Fruit fly (Drosophila melanogaster) whole organism, embryonic: ENCODE results near the gene caup.

ENCODE experiments used
- Aef1 ChIP-seq: fragments of 200-800 bp; sonication (Bioruptor generic); IDR thresholded peaks from 3 replicates; pipeline ENCODE4 v1.3.6; 2022; ENCODE audit warnings: missing biosample characterization, missing genetic modification characterization
- Awh ChIP-seq: fragments of 200-800 bp; sonication (Bioruptor generic); IDR thresholded peaks from 2 replicates; pipeline ENCODE4, ENCODE4 v1.3.6; 2022; ENCODE audit warnings: missing biosample characterization, missing genetic modification characterization
- B-H2 ChIP-seq: fragments of 200-800 bp; sonication (Bioruptor generic); optimal IDR thresholded peaks from 2 replicates; lab custom pipeline; 2018; ENCODE audit warnings: missing biosample characterization, mild to moderate bottlenecking, missing genetic modification characterization
- CG11456 ChIP-seq: fragments of 200-800 bp; sonication (Bioruptor generic); IDR thresholded peaks from 3 replicates; pipeline ENCODE4 v1.3.6; 2022; ENCODE audit warnings: missing biosample characterization, missing genetic modification characterization
- CG12104 ChIP-seq: fragments of 200-800 bp; sonication (Bioruptor generic); optimal IDR thresholded peaks from 3 replicates; lab custom pipeline; 2016; ENCODE audit warnings: missing biosample characterization, missing genetic modification characterization
- CG13424 ChIP-seq: fragments of 200-800 bp; sonication (Bioruptor generic); optimal IDR thresholded peaks from 2 replicates; lab custom pipeline; 2019; ENCODE audit warnings: missing biosample characterization, mild to moderate bottlenecking, missing genetic modification characterization, moderate library complexity
- CG15269 ChIP-seq: fragments of 200-800 bp; sonication (Bioruptor generic); optimal IDR thresholded peaks from 2 replicates; lab custom pipeline; 2018; ENCODE audit warnings: missing biosample characterization, mild to moderate bottlenecking, missing genetic modification characterization, moderate library complexity
- CG1602 ChIP-seq: fragments of 200-800 bp; sonication (Bioruptor generic); optimal IDR thresholded peaks from 3 replicates; lab custom pipeline; 2016; ENCODE audit warnings: missing biosample characterization, missing genetic modification characterization
- CG18011 ChIP-seq: fragments of 200-800 bp; sonication (Bioruptor generic); optimal IDR thresholded peaks from 2 replicates; lab custom pipeline; 2017; ENCODE audit warnings: missing biosample characterization, missing genetic modification characterization, mild to moderate bottlenecking, moderate library complexity, missing genotype
- CG18262 ChIP-seq: fragments of 200-800 bp; optimal IDR thresholded peaks from 3 replicates; lab custom pipeline; 2019; ENCODE audit warnings: missing biosample characterization, mild to moderate bottlenecking, missing genetic modification characterization, moderate library complexity
- CG4424 ChIP-seq: fragments of 200-800 bp; sonication (Bioruptor generic); optimal IDR thresholded peaks from 3 replicates; lab custom pipeline; 2016; ENCODE audit warnings: missing biosample characterization, missing genetic modification characterization
- CG4854 ChIP-seq: fragments of 200-800 bp; sonication (Bioruptor generic); optimal IDR thresholded peaks from 2 replicates; lab custom pipeline; 2016; ENCODE audit warnings: missing biosample characterization, missing genetic modification characterization, inconsistent platforms
- CG6854 ChIP-seq: fragments of 200-800 bp; sonication (Bioruptor generic); optimal IDR thresholded peaks from 3 replicates; lab custom pipeline; 2017; ENCODE audit warnings: missing biosample characterization, mild to moderate bottlenecking, missing genetic modification characterization
- CG9437 ChIP-seq: fragments of 200-800 bp; sonication (Bioruptor generic); optimal IDR thresholded peaks from 2 replicates; lab custom pipeline; 2018; ENCODE audit warnings: missing biosample characterization, mild to moderate bottlenecking, missing genetic modification characterization
- Camta ChIP-seq: fragments of 200-800 bp; sonication (Bioruptor generic); optimal IDR thresholded peaks from 2 replicates; lab custom pipeline; 2016; ENCODE audit warnings: missing biosample characterization, missing genetic modification characterization
- CrebB ChIP-seq: fragments of 200-800 bp; sonication (Bioruptor generic); optimal IDR thresholded peaks from 3 replicates; lab custom pipeline; 2018; ENCODE audit warnings: missing biosample characterization, mild to moderate bottlenecking, missing genetic modification characterization
- Elba2 ChIP-seq: fragments of 200-800 bp; sonication (Bioruptor generic); optimal IDR thresholded peaks from 3 replicates; lab custom pipeline; 2016; ENCODE audit warnings: missing biosample characterization, missing genetic modification characterization
- Hand ChIP-seq: fragments of 200-800 bp; sonication (Bioruptor generic); optimal IDR thresholded peaks from 2 replicates; lab custom pipeline; 2017; ENCODE audit warnings: mild to moderate bottlenecking, missing biosample characterization, missing genetic modification reagents, missing genetic modification characterization
- Hsf ChIP-seq: fragments of 200-800 bp; sonication (Bioruptor generic); optimal IDR thresholded peaks from 3 replicates; lab custom pipeline; 2016; ENCODE audit warnings: missing biosample characterization, missing genetic modification characterization
- Nf-YC ChIP-seq: fragments of 200-800 bp; optimal IDR thresholded peaks from 3 replicates; lab custom pipeline; 2019; ENCODE audit warnings: missing biosample characterization, mild to moderate bottlenecking, missing genetic modification characterization, moderate library complexity
- Oaz ChIP-seq: fragments of 200-800 bp; sonication (Bioruptor generic); IDR thresholded peaks from 2 replicates; pipeline ENCODE4 v1.3.6; 2022; ENCODE audit warnings: missing biosample characterization, missing genetic modification characterization
- Oli ChIP-seq: fragments of 200-800 bp; sonication (Bioruptor generic); optimal IDR thresholded peaks from 2 replicates; lab custom pipeline; 2018; ENCODE audit warnings: missing biosample characterization, mild to moderate bottlenecking, missing genetic modification characterization, moderate library complexity
- Side ChIP-seq: fragments of 200-800 bp; sonication (Bioruptor generic); optimal IDR thresholded peaks from 2 replicates; lab custom pipeline; 2016; ENCODE audit warnings: missing biosample characterization, missing genetic modification characterization
- Stat92E ChIP-seq, 3 experiments: fragments of >200 bp in 2 of 3; fragments of 200-800 bp in 1 of 3; sonication (Bioruptor generic) in 1 of 3; optimal IDR thresholded peaks; 2 replicates each; lab custom pipeline; 2017 to 2019; ENCODE audit warnings: missing biosample characterization in 3 of 3, missing genetic modification characterization in 3 of 3, mild to moderate bottlenecking in 1 of 3, moderate library complexity in 1 of 3
- Vsx1 ChIP-seq: fragments of 200-800 bp; sonication (Bioruptor generic); optimal IDR thresholded peaks from 2 replicates; lab custom pipeline; 2017; ENCODE audit warnings: missing biosample characterization, mild to moderate bottlenecking, missing genetic modification characterization, missing genetic modification reagents
- YL-1 ChIP-seq: fragments of 200-800 bp; sonication (Bioruptor generic); optimal IDR thresholded peaks from 3 replicates; lab custom pipeline; 2017; ENCODE audit warnings: missing biosample characterization, mild to moderate bottlenecking, missing genetic modification characterization
- abd-A ChIP-seq: fragments of 200-800 bp; sonication (Bioruptor generic); optimal IDR thresholded peaks from 3 replicates; lab custom pipeline; 2019; ENCODE audit warnings: missing biosample characterization, mild to moderate bottlenecking, missing genetic modification characterization, moderate library complexity
- aop ChIP-seq: fragments of 200-800 bp; sonication (Bioruptor generic); IDR thresholded peaks from 2 replicates; pipeline ENCODE4 v1.3.6; 2022; ENCODE audit warnings: missing biosample characterization, missing genetic modification characterization
- ash1 ChIP-seq: fragments of 200-800 bp; sonication (Bioruptor generic); optimal IDR thresholded peaks from 2 replicates; lab custom pipeline; 2018; ENCODE audit warnings: missing biosample characterization, mild to moderate bottlenecking, missing genetic modification characterization
- az2 ChIP-seq: fragments of 200-800 bp; sonication (Bioruptor generic); optimal IDR thresholded peaks from 3 replicates; lab custom pipeline; 2016; ENCODE audit warnings: missing biosample characterization, missing genetic modification characterization
- bsh ChIP-seq, 2 experiments: fragments of 200-800 bp; sonication (Bioruptor generic); optimal IDR thresholded peaks; 2 replicates each; lab custom pipeline; 2017 to 2018; ENCODE audit warnings: mild to moderate bottlenecking in 2 of 2, missing biosample characterization in 2 of 2, missing genetic modification characterization in 2 of 2, moderate library complexity in 1 of 2
- croc ChIP-seq: fragments of 200-800 bp; sonication (Bioruptor generic); conservative IDR thresholded peaks from 3 replicates; pipeline ENCODE4 v1.3.6; 2022; ENCODE audit warnings: missing biosample characterization, missing genetic modification characterization
- crol ChIP-seq: fragments of 200-800 bp; sonication (Bioruptor generic); IDR thresholded peaks from 2 replicates; pipeline ENCODE4 v1.3.6; 2022; ENCODE audit warnings: missing biosample characterization, missing genetic modification characterization
- dmrt11E ChIP-seq: fragments of 200-800 bp; sonication (Bioruptor generic); optimal IDR thresholded peaks from 3 replicates; lab custom pipeline; 2018; ENCODE audit warnings: missing biosample characterization, mild to moderate bottlenecking, missing genetic modification characterization, moderate library complexity
- emc ChIP-seq: fragments of 200-800 bp; sonication (Bioruptor generic); optimal IDR thresholded peaks from 2 replicates; lab custom pipeline; 2016; ENCODE audit warnings: missing biosample characterization, missing genetic modification characterization
- gce ChIP-seq: fragments of 200-800 bp; sonication (Bioruptor generic); IDR thresholded peaks from 3 replicates; pipeline ENCODE4 v1.3.6; 2022; ENCODE audit warnings: missing biosample characterization, missing genetic modification characterization
- gcm ChIP-seq: fragments of 200-800 bp; sonication (Bioruptor generic); optimal IDR thresholded peaks from 2 replicates; lab custom pipeline; 2019; ENCODE audit warnings: missing biosample characterization, mild to moderate bottlenecking, missing genetic modification characterization, moderate library complexity
- jing ChIP-seq: fragments of 200-800 bp; sonication (Bioruptor generic); optimal IDR thresholded peaks from 2 replicates; lab custom pipeline; 2018; ENCODE audit warnings: missing biosample characterization, mild to moderate bottlenecking, missing genetic modification characterization
- lbe ChIP-seq: fragments of 200-800 bp; sonication (Bioruptor generic); optimal IDR thresholded peaks from 2 replicates; lab custom pipeline; 2016; ENCODE audit warnings: missing biosample characterization, mild to moderate bottlenecking, missing genetic modification characterization
- lilli ChIP-seq: fragments of 200-800 bp; sonication (Bioruptor generic); optimal IDR thresholded peaks from 3 replicates; lab custom pipeline; 2016; ENCODE audit warnings: missing biosample characterization, missing genetic modification characterization
- nom ChIP-seq: fragments of 200-800 bp; sonication (Bioruptor generic); optimal IDR thresholded peaks from 2 replicates; lab custom pipeline; 2017; ENCODE audit warnings: missing biosample characterization, missing genetic modification characterization, mild to moderate bottlenecking, moderate library complexity, missing genetic modification reagents
- odd ChIP-seq: fragments of 200-800 bp; sonication (Bioruptor generic); optimal IDR thresholded peaks from 2 replicates; lab custom pipeline; 2017; ENCODE audit warnings: missing biosample characterization, mild to moderate bottlenecking, missing genetic modification characterization
- onecut ChIP-seq: fragments of 200-800 bp; sonication (Bioruptor generic); IDR thresholded peaks from 2 replicates; pipeline ENCODE4 v1.3.6; 2022; ENCODE audit warnings: missing biosample characterization, missing genetic modification characterization
- sens ChIP-seq: fragments of 200-800 bp; sonication (Bioruptor generic); peaks from one replicate; lab custom pipeline; 2016; ENCODE audit warnings: missing biosample characterization, missing genetic modification characterization
- stc ChIP-seq: fragments of 200-800 bp; sonication (Bioruptor generic); IDR thresholded peaks from 2 replicates; pipeline ENCODE4 v1.3.6; 2022; ENCODE audit warnings: missing biosample characterization, missing genetic modification characterization
- trh ChIP-seq: fragments of 200-800 bp; sonication (Bioruptor generic); optimal IDR thresholded peaks from 2 replicates; lab custom pipeline; 2016; ENCODE audit warnings: missing biosample characterization, missing genetic modification characterization
- zf30C ChIP-seq: fragments of 200-800 bp; sonication (Bioruptor generic); optimal IDR thresholded peaks from 3 replicates; lab custom pipeline; 2018; ENCODE audit warnings: missing biosample characterization, mild to moderate bottlenecking, missing genetic modification characterization
- zfh1 ChIP-seq: fragments of 200-800 bp; sonication (Bioruptor generic); IDR thresholded peaks from 3 replicates; pipeline ENCODE4 v1.3.6; 2022; ENCODE audit warnings: missing biosample characterization, missing genetic modification characterization

Gene caup

dm6 chr3L:12606292-12606691 is 3.1 kb upstream of the caup start (continued):
- TF ChIP-seq Vsx1 (GFP tag; lab: Kevin White, UChicago) (peak; percentile 57), onecut (GFP tag; lab: Robert Waterston, UW) (peak; percentile 45), CG4424 (peak; percentile 16), jing (GFP tag; lab: Kevin White, UChicago) (no peak), gcm (GFP tag; lab: Kevin White, UChicago) (peak; percentile 37), YL-1 (peak; percentile 17), aop (GFP tag; lab: Robert Waterston, UW) (no peak), Nf-YC (tag; lab: Kevin White, UChicago) (peak; percentile 83), croc (GFP tag; lab: Robert Waterston, UW) (no peak), sens (GFP tag; lab: Kevin White, UChicago) (peak; percentile 19)

dm6 chr3L:12615049-12615448 is 5.6 kb downstream of the caup start:
- TF ChIP-seq bsh (GFP tag; optimal IDR thresholded peaks at IDR 0.05; lab: Kevin White, UChicago) (peak in 1 of 2 experiments; percentile 6), nom (peak; percentile 56), Oaz (GFP tag; lab: Robert Waterston, UW) (no peak), Aef1 (GFP tag; lab: Robert Waterston, UW) (no peak)

dm6 chr3L:12616400-12616799 is 7.0 kb downstream of the caup start:
- no peak for TF ChIP-seq CG18011 (GFP tag; lab: Kevin White, UChicago)
- TF ChIP-seq CG1602 (GFP tag; lab: Kevin White, UChicago): peak; percentile 1
- no peak for TF ChIP-seq stc (GFP tag; lab: Robert Waterston, UW)
- no peak for TF ChIP-seq gce (GFP tag; lab: Robert Waterston, UW)
- no peak for TF ChIP-seq trh (GFP tag; lab: Kevin White, UChicago)
- no peak for TF ChIP-seq B-H2 (GFP tag; lab: Kevin White, UChicago)
- TF ChIP-seq CG18262 (tag; lab: Kevin White, UChicago): peak; percentile 56
- TF ChIP-seq abd-A: no peak
- peak; percentile 64 for TF ChIP-seq dmrt11E
- TF ChIP-seq zfh1 (GFP tag; lab: Robert Waterston, UW): peak; percentile 64; the same call in 1 of the 3 replicates
- TF ChIP-seq CG13424 (tag; lab: Kevin White, UChicago): no peak
- no peak for TF ChIP-seq CG12104 (GFP tag; lab: Kevin White, UChicago)
- TF ChIP-seq CG9437: no peak
- TF ChIP-seq CG15269: no peak
- peak; percentile 75 for TF ChIP-seq zf30C (GFP tag; lab: Kevin White, UChicago)
- TF ChIP-seq Camta: no peak
- TF ChIP-seq CG11456 (GFP tag; lab: Robert Waterston, UW): no peak
- TF ChIP-seq az2 (GFP tag; lab: Kevin White, UChicago): peak; percentile 4
- no peak for TF ChIP-seq ash1
- no peak for TF ChIP-seq Hand (GFP tag; lab: Kevin White, UChicago)
- TF ChIP-seq Stat92E (GFP tag; optimal IDR thresholded peaks at IDR 0.05; lab: Kevin White, UChicago): no peak
- TF ChIP-seq CG4424: peak; percentile 15
- TF ChIP-seq lbe (GFP tag; lab: Kevin White, UChicago): peak; percentile 51
- TF ChIP-seq Awh (GFP tag; lab: Robert Waterston, UW): no peak
- no peak for TF ChIP-seq CrebB (tag; lab: Kevin White, UChicago)
- no peak for TF ChIP-seq odd
- TF ChIP-seq emc (GFP tag; lab: Kevin White, UChicago): no peak
- TF ChIP-seq lilli (GFP tag; lab: Kevin White, UChicago): no peak
- peak; percentile 22 for TF ChIP-seq Elba2 (GFP tag; lab: Kevin White, UChicago)
- TF ChIP-seq crol (GFP tag; lab: Robert Waterston, UW): no peak
- TF ChIP-seq Side (GFP tag; lab: Kevin White, UChicago): no peak
- TF ChIP-seq Hsf (GFP tag; lab: Kevin White, UChicago): peak; percentile 26
- no peak for TF ChIP-seq CG4854 (GFP tag; lab: Kevin White, UChicago)
- peak; percentile 82 for TF ChIP-seq sens (GFP tag; lab: Kevin White, UChicago)
- TF ChIP-seq Oli (tag; lab: Kevin White, UChicago): no peak
- no peak for TF ChIP-seq CG6854 (GFP tag; lab: Kevin White, UChicago)
